Fruit fly (Drosophila melanogaster) whole organism, larva: ENCODE data around the gene Cpr97Eb.

Experiments used
- noc ChIP-seq: fragments of 200-800 bp; sonication (Bioruptor generic); optimal IDR thresholded peaks from 3 replicates; lab custom pipeline; 2019; ENCODE audit warnings: missing biosample characterization, mild to moderate bottlenecking, missing genetic modification characterization, moderate library complexity

Gene Cpr97Eb

DNA sequence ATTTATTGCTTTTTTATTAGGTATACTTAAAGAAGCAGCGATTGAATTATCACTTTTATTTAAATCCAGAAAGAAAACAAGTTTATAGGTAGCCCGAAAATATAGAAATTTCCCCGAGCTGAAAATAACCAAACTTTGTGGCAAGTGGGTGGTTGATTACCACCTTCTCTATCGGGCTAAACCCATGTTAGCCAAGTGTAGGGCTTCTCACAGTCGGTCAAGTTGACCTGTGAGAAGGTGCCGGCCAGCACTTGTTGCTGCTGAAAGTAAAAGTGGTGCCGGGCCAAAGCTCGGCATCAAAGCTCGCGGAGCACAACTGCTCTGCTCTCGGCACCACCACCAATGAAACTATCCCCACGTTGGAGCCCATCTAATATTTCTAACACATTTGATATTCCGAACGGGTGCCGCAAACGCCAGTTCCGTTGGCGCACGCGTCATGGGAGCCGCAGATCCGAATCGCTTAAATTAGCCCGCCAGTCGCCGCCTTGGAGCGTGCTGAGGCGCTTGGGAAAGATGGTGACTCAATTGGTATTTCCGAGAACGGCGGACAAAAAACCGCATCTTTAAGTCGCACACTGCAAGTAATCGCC, 19.9 kb downstream of the Cpr97Eb start:
- no peak for TF ChIP-seq noc (tag; lab: Kevin White, UChicago)

DNA sequence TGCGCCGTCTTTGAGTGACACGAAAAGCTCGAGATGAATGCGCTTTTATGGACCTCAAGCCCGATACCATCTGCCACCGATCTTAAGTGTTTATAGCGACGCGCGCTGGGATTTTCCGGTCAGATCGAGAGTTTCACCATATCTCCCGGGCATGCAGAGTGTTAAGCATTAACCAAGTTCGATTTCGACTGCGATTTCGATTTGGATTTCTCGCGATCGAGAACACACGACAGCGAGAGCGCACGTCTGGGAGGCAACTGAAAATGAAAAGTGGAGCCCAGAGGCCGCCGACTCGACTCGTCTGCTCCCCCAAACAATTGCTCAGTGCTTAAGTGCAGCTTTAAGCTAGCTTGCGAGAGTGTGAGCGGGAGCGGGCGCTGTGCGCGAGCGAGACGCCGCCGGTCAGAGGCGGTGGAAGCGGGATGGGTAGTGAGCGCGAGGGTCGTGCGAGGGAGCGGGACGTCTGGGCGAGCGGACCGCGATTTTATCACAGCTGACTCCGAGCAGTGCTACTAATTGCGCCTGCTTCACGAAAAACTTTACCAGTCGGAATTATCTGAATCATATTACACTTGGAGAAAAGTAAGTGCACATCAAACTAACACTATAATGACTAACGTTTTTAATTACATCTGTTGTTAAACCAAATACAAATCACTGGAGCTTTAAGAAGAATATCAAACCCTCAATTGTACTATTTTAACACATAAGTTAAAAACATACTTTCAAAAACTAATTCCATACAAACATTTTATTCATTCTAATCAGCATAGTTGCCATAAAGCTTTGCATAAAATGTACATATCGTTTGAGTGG, 20.9 kb downstream of the Cpr97Eb start, which contains the start of gene spz:
Gene spz, minus strand, starts transcription at position 261 of the 816 bp plus-strand sequence.
- no peak for TF ChIP-seq noc (tag; lab: Kevin White, UChicago)

DNA sequence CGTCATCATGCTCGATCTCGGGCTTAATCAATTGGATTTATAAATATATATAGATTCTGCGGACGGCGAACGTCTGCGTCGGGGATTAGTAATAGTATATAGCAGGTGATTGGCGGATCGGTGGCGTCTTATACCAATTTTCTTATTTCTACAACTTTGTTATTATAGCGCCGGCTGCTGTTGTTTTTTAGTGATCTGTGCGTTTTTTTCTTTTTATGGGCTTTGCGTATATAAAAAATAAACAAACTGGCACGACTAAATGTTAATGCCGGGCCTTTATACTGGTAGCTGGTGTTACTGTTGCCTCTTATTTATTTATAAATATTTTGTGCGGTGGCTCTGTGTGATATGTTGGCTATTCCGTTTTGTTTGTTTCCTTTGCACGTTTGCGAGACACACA, 21.7 kb downstream of the Cpr97Eb start:
- TF ChIP-seq noc (tag; lab: Kevin White, UChicago), result no peak

DNA sequence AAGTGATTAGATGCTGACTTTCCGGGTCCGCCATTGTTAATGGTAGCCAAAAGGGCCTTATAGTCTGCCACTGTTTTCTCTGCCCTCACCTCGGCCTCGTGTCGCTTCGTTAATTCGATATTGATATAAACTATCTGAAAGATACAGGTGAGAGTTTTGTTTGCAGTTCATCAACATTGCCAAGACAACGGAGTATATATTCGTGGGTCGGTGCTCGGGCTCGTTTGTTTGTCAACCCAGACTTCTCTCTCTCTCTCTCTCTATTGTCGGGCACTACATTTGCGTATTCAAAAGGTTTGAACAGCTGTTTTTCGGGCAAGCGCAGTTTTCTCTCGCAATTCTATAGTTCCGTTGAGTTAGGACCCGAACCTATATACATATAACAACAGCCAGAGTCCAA, 23.6 kb downstream of the Cpr97Eb start:
- no peak for TF ChIP-seq noc (tag; lab: Kevin White, UChicago)

DNA sequence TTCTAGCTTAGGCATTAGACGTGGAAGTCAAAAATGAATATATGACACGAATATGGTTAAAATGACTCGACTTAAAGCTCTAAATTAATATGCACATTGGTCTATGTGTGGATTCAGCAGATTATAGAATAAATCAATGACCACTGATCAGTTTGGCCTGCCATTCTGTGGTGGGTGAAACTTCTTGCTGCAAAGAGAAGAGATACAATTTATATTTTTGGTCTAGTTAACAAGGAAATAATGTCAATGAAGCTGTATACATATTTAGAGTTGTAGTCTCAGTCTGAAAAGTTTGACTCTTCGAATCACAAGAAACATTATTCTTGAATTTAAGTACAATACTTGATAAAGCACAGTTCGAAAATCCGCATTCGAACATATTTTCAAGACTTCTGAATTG, 25.8 kb downstream of the Cpr97Eb start, which contains the start of gene CG43935:
Gene CG43935, plus strand, starts transcription at position 301 of the 400 bp plus-strand sequence.
- no peak for TF ChIP-seq noc (tag; lab: Kevin White, UChicago)

DNA sequence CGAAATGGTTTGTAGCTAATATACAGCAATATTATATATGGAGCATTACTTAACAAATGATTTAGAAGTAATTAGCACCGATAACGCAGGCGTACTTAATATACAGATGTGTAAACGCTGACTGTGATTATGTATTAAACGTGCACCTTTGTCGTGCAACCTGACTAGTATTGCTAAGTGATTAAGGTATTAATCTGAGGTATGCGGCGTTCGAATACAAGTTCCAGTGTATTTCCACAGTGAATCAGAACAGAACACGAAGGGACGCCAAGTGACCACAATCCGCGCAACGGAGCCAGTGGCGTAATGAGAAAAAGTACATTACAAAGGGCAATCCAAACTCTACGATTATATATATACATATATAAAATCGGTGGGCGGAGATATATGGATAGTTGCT, 26.8 kb downstream of the Cpr97Eb start, which contains the start of gene Nep5:
Gene Nep5, minus strand, starts transcription at position 101 of the 400 bp plus-strand sequence.
- no peak for TF ChIP-seq noc (tag; lab: Kevin White, UChicago)

DNA sequence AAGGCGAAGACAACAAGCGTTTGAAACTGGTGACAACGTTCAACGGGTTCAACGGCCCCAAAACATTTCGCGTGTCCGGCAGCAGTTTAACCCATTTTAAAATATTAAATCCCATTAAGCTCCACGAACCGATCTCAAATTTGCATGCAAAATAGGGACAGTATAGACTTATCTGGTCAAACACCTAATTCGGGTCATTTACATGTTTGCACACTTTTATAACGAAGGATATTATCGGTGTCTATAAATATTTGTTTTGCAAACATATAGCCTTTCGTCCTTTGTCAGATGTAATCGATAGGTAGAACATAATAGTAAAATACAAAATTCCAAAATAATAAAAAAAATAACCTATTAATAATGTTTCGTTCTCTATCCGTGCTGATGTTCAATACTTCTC, 29.0 kb downstream of the Cpr97Eb start, which contains the start of gene CG34292:
Gene CG34292, plus strand, starts transcription at position 301 of the 400 bp plus-strand sequence.
- TF ChIP-seq noc (tag; lab: Kevin White, UChicago), result no peak

DNA sequence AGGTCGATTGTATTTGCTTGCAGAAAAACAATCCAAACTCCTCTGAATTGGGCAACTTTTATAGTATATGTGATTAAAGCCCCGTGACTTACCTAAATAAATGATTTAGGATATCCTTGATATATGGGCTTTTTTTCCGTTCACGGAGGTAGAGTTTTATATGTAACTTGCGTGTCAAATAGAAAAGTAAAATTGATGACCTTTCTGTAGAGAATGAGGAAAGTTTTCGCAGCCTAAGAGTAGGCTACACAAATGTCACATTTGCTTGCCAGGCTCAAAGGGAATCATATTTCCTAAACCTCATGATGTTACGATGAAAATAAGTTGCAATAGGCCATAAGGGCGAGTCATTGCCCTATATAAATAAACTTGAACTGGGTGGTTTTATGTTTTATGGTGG, 34.8 kb downstream of the Cpr97Eb start:
- TF ChIP-seq noc (tag; lab: Kevin White, UChicago), result no peak

DNA sequence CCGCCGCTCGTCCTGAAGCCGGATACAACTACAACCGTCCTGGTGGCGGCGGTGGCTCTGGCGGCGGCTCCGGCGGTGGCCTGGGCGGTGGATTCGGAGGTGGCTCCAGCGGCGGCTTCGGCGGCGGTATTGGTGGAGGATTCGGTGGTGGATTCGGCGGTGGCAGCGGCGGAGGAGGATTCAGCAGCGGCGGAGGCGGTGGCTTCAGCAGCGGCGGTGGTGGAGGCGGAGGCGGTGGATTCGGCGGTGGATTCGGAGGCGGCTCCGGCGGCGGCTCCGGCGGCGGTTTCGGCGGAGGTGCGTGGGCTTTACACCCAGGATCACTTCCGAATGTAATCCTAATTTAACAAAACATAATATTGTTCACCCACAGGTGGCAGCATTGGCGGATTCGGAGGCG, 41.4 kb downstream of the Cpr97Eb start:
- TF ChIP-seq noc (tag; lab: Kevin White, UChicago), result no peak

DNA sequence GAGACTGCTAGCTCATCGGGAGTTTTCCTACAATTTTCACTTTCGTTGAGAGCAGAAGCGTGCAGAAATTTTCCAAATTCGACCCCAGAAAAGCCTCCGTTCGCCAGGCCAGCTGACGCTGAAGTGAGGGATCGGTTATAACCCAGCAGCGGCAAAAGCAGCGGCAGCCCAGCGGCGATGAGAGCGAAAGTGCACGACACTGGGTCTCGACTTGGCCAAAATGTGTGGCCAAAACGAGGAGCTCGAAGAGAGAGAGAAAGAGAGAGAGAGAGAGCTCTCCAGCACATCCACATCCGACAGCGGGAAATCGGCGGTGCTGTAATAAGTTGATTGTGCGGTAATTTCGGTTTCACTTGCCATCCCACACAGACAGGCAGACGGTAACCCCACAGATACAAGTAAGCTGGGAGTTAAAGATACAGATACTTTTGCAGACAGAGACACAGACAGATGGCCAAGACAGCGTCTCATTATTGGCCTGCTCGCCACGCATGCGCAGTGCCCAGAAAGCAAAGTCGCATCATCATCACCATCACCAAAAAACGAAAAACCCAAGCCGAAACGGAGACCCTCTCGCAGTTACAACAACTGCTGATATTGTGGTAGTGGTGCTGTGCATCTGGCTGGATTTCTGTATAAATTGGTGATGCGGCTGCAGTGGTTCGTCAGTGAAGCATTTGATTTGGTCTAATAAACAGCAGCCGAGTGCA, 42.2 kb downstream of the Cpr97Eb start, which contains the start of gene TwdlT:
Gene TwdlT, plus strand, starts transcription at position 660 of the 710 bp plus-strand sequence.
- no peak for TF ChIP-seq noc (tag; lab: Kevin White, UChicago)

DNA sequence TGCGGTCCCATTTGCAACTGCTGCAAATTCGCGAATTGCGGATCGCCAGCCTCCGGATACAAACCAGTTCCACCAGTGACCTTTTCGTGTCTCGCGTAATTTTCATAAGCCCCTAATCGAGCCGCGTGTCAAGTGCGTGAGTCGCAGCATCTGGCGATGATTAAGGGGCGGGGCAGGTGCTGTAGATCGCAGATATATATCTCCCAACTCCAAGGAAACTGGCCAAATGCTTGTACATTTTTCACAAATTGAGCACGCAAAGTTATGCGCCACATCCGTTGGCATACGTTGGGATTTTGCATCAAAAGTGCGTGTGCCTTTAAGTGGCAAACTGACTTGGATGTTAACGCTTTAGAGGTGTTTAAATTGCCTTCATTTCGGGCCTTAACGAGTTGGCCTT, 50.9 kb downstream of the Cpr97Eb start:
- no peak for TF ChIP-seq noc (tag; lab: Kevin White, UChicago)
